Worm (Caenorhabditis elegans) whole organism, L2 larva: ENCODE measurements around the gene Y53F4B.12.

Experiments
- alr-1 ChIP-seq: fragments of 150-350 bp; optimal IDR thresholded peaks from 2 replicates; lab custom pipeline; 2014; ENCODE audit warnings: missing biosample characterization, missing genetic modification characterization
- mbf-1 ChIP-seq: sonication (generic microtip); optimal IDR thresholded peaks from 2 replicates; lab custom pipeline; 2017; ENCODE audit warnings: missing biosample characterization, missing genetic modification characterization
- nhr-10 ChIP-seq: sonication (generic microtip); optimal IDR thresholded peaks from 2 replicates; lab custom pipeline; 2017; ENCODE audit warnings: missing biosample characterization, missing genetic modification characterization
- nhr-237 ChIP-seq: fragments of 150-350 bp; optimal IDR thresholded peaks from 2 replicates; lab custom pipeline; 2014; ENCODE audit warnings: missing biosample characterization, missing genetic modification characterization
- nhr-77 ChIP-seq: fragments of 150-350 bp; optimal IDR thresholded peaks from 2 replicates; lab custom pipeline; 2014; ENCODE audit warnings: missing biosample characterization, missing genetic modification characterization
- unc-62 ChIP-seq: fragments of 150-350 bp; optimal IDR thresholded peaks from 2 replicates; lab custom pipeline; 2014; ENCODE audit warnings: missing biosample characterization, missing genetic modification reagents, missing genetic modification characterization

- TF ChIP-seq nhr-237 (tag; lab: Kevin White, UChicago) (no peak), alr-1 (no peak), mbf-1 (tag; lab: Kevin White, UChicago) (no peak), nhr-77 (tag; lab: Kevin White, UChicago) (no peak), nhr-10 (no peak), unc-62 (no peak)
Observed at ce11 chrII:15074760-15075159, 55.7 kb downstream of the Y53F4B.12 start.
